Worm (Caenorhabditis elegans) whole organism, L3 larva: ENCODE results near the gene acl-14.
A peak's percentile ranks its signal among the peaks of the same experiment; 100 is the strongest.

Experiments used
- R02D3.7 ChIP-seq: fragments of 150-350 bp; optimal IDR thresholded peaks from 2 replicates; lab custom pipeline; 2014; ENCODE audit warnings: missing biosample characterization, missing genetic modification characterization
- aly-2 ChIP-seq: fragments of 150-350 bp; optimal IDR thresholded peaks from 2 replicates; lab custom pipeline; 2014; ENCODE audit warnings: missing biosample characterization, missing genetic modification characterization
- ama-1 ChIP-seq: fragments of 150-350 bp; optimal IDR thresholded peaks from 2 replicates; lab custom pipeline; 2018
- ceh-16 ChIP-seq: sonication (generic microtip); optimal IDR thresholded peaks from 2 replicates; lab custom pipeline; 2017; ENCODE audit warnings: missing biosample characterization, missing genetic modification characterization
- ceh-28 ChIP-seq: fragments of 150-350 bp; optimal IDR thresholded peaks from 2 replicates; lab custom pipeline; 2014; ENCODE audit warnings: missing biosample characterization, missing genetic modification reagents, missing genetic modification characterization
- ceh-82 ChIP-seq: fragments of 150-350 bp; optimal IDR thresholded peaks from 2 replicates; lab custom pipeline; 2014; ENCODE audit warnings: missing biosample characterization, missing genetic modification characterization
- ceh-9 ChIP-seq: sonication (generic microtip); optimal IDR thresholded peaks from 2 replicates; lab custom pipeline; 2018; ENCODE audit warnings: missing biosample characterization, missing genetic modification characterization
- egl-27 ChIP-seq: sonication (generic microtip); optimal IDR thresholded peaks from 4 replicates; lab custom pipeline; 2017; ENCODE audit warnings: missing biosample characterization, missing genetic modification reagents, missing genetic modification characterization
- egl-5 ChIP-seq: fragments of 150-350 bp; optimal IDR thresholded peaks from 2 replicates; lab custom pipeline; 2017; ENCODE audit warnings: missing biosample characterization, missing genetic modification reagents, missing genetic modification characterization, inconsistent platforms
- elt-1 ChIP-seq: fragments of 150-350 bp; optimal IDR thresholded peaks from 2 replicates; lab custom pipeline; 2014; ENCODE audit warnings: missing biosample characterization, missing genetic modification characterization
- elt-2 ChIP-seq: sonication (generic microtip); optimal IDR thresholded peaks from 2 replicates; lab custom pipeline; 2016; ENCODE audit warnings: missing genetic modification reagents, mild to moderate bottlenecking, missing genetic modification characterization, missing compliant biosample characterization
- eor-1 ChIP-seq, 2 experiments: fragments of 150-350 bp; optimal IDR thresholded peaks; 2 replicates each; lab custom pipeline; 2014 to 2018; ENCODE audit warnings: missing biosample characterization in 2 of 2, missing genetic modification characterization in 2 of 2
- fkh-10 ChIP-seq: sonication (generic microtip); optimal IDR thresholded peaks from 2 replicates; lab custom pipeline; 2017; ENCODE audit warnings: missing biosample characterization, missing genetic modification reagents, missing genetic modification characterization
- fkh-2 ChIP-seq: fragments of 150-350 bp; optimal IDR thresholded peaks from 2 replicates; lab custom pipeline; 2014; ENCODE audit warnings: missing biosample characterization, missing genetic modification reagents, missing genetic modification characterization
- hmg-11 ChIP-seq: sonication (generic microtip); optimal IDR thresholded peaks from 2 replicates; lab custom pipeline; 2016; ENCODE audit warnings: missing genetic modification characterization, missing compliant biosample characterization
- jun-1 ChIP-seq: fragments of 150-350 bp; optimal IDR thresholded peaks from 2 replicates; lab custom pipeline; 2014; ENCODE audit warnings: missing biosample characterization, missing genetic modification reagents, missing genetic modification characterization
- lin-15B ChIP-seq: fragments of 150-350 bp; optimal IDR thresholded peaks from 2 replicates; lab custom pipeline; 2014; ENCODE audit warnings: missing biosample characterization, missing genetic modification characterization
- lin-39 ChIP-seq: fragments of 150-350 bp; optimal IDR thresholded peaks from 2 replicates; lab custom pipeline; 2018; ENCODE audit warnings: missing biosample characterization, missing genetic modification reagents, missing genetic modification characterization
- lsy-12 ChIP-seq: sonication (generic microtip); optimal IDR thresholded peaks from 2 replicates; lab custom pipeline; 2016; ENCODE audit warnings: mild to moderate bottlenecking, missing genetic modification characterization, missing compliant biosample characterization
- mdl-1 ChIP-seq: fragments of 150-350 bp; optimal IDR thresholded peaks from 2 replicates; lab custom pipeline; 2014; ENCODE audit warnings: missing biosample characterization, missing genetic modification characterization
- mml-1 ChIP-seq: fragments of 150-350 bp; sonication (generic microtip); optimal IDR thresholded peaks from 3 replicates; lab custom pipeline; 2014; ENCODE audit warnings: missing biosample characterization, missing genetic modification characterization
- nfya-1 ChIP-seq: sonication (generic microtip); optimal IDR thresholded peaks from 2 replicates; lab custom pipeline; 2017; ENCODE audit warnings: missing genetic modification characterization, mild to moderate bottlenecking, missing compliant biosample characterization, antibody characterized with exemption, moderate library complexity; ENCODE audit not compliant: insufficient read depth
- nhr-11 ChIP-seq: fragments of 150-350 bp; optimal IDR thresholded peaks from 2 replicates; lab custom pipeline; 2014; ENCODE audit warnings: missing biosample characterization, missing genetic modification characterization
- nhr-12 ChIP-seq: fragments of 150-350 bp; optimal IDR thresholded peaks from 2 replicates; lab custom pipeline; 2014; ENCODE audit warnings: missing biosample characterization, missing genetic modification characterization
- nhr-23 ChIP-seq: fragments of 150-350 bp; optimal IDR thresholded peaks from 2 replicates; lab custom pipeline; 2014; ENCODE audit warnings: missing biosample characterization, missing genetic modification reagents, missing genetic modification characterization
- nhr-237 ChIP-seq: fragments of 150-350 bp; optimal IDR thresholded peaks from 2 replicates; lab custom pipeline; 2014; ENCODE audit warnings: missing biosample characterization, missing genetic modification characterization
- nhr-25 ChIP-seq: sonication (generic microtip); optimal IDR thresholded peaks from 2 replicates; lab custom pipeline; 2017; ENCODE audit warnings: missing biosample characterization, missing genetic modification characterization
- nhr-28 ChIP-seq: fragments of 150-350 bp; optimal IDR thresholded peaks from 2 replicates; lab custom pipeline; 2014; ENCODE audit warnings: missing biosample characterization, missing genetic modification characterization
- nhr-43 ChIP-seq: sonication (generic microtip); optimal IDR thresholded peaks from 2 replicates; lab custom pipeline; 2016; ENCODE audit warnings: mild to moderate bottlenecking, missing genetic modification characterization, missing compliant biosample characterization; ENCODE audit not compliant: poor library complexity, severe bottlenecking
- nhr-67 ChIP-seq: fragments of 150-350 bp; optimal IDR thresholded peaks from 2 replicates; lab custom pipeline; 2014; ENCODE audit warnings: missing biosample characterization, missing genetic modification characterization
- nhr-76 ChIP-seq: fragments of 150-350 bp; sonication (generic microtip); optimal IDR thresholded peaks from 5 replicates; lab custom pipeline; 2014; ENCODE audit warnings: missing biosample characterization, missing genetic modification characterization
- nhr-77 ChIP-seq: fragments of 150-350 bp; optimal IDR thresholded peaks from 2 replicates; lab custom pipeline; 2014; ENCODE audit warnings: missing biosample characterization, missing genetic modification characterization
- pha-4 ChIP-seq: fragments of 150-350 bp; optimal IDR thresholded peaks from 2 replicates; lab custom pipeline; 2014; ENCODE audit warnings: missing biosample characterization, missing genetic modification reagents, missing genetic modification characterization
- pqm-1 ChIP-seq: fragments of 150-350 bp; optimal IDR thresholded peaks from 2 replicates; lab custom pipeline; 2017; ENCODE audit warnings: missing biosample characterization, missing genetic modification characterization, inconsistent platforms
- sea-2 ChIP-seq: fragments of 150-350 bp; sonication (generic microtip); optimal IDR thresholded peaks from 4 replicates; lab custom pipeline; 2014; ENCODE audit warnings: missing biosample characterization, missing genetic modification reagents, missing genetic modification characterization
- skn-1 ChIP-seq: fragments of 150-350 bp; optimal IDR thresholded peaks from 2 replicates; lab custom pipeline; 2014; ENCODE audit warnings: missing biosample characterization, missing genetic modification characterization
- snpc-4 ChIP-seq: fragments of 150-350 bp; optimal IDR thresholded peaks from 2 replicates; lab custom pipeline; 2014; ENCODE audit warnings: missing biosample characterization, missing genetic modification characterization
- unc-39 ChIP-seq: sonication (generic microtip); optimal IDR thresholded peaks from 4 replicates; lab custom pipeline; 2017; ENCODE audit warnings: missing biosample characterization, missing genetic modification characterization
- unc-62 ChIP-seq: fragments of 150-350 bp; sonication (generic microtip); optimal IDR thresholded peaks from 4 replicates; lab custom pipeline; 2014; ENCODE audit warnings: missing biosample characterization, missing genetic modification reagents, missing genetic modification characterization
- ztf-11 ChIP-seq: fragments of 150-350 bp; optimal IDR thresholded peaks from 2 replicates; lab custom pipeline; 2014; ENCODE audit warnings: missing biosample characterization, missing genetic modification characterization
- ztf-4 ChIP-seq: fragments of 150-350 bp; optimal IDR thresholded peaks from 2 replicates; lab custom pipeline; 2014; ENCODE audit warnings: missing biosample characterization, missing genetic modification characterization

Gene acl-14

DNA sequence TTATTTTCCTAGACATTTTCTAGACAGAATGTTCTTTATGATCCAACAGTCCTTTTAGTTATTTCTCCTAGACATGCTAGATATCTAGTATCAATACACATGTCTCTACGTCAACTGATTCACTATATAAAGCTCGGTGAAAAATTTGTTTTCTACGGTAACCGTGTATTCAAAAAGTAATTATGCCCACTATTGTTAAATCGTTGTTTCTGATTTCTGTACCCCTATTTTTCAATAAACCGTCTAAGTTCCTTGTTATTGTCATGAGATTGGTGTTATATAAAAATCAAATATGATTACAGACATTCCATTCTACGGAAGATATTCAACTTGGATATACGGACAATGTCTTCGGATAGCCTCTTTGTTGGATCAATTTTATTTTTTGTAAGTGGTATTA is 19.5 kb upstream of the acl-14 start, which contains the start of gene srx-46:
srx-46 (plus strand) TSS at position 301 of the 400 bp plus-strand sequence.
- TF ChIP-seq eor-1 (tag; optimal IDR thresholded peaks at IDR 0.05; lab: Kevin White, UChicago): no peak
- TF ChIP-seq ztf-11 (tag; lab: Kevin White, UChicago): no peak
- TF ChIP-seq hmg-11 (tag; lab: Kevin White, UChicago): no peak
- TF ChIP-seq pqm-1: no peak
- TF ChIP-seq skn-1 (tag; lab: Kevin White, UChicago): no peak
- no peak for TF ChIP-seq egl-27 (tag; lab: Kevin White, UChicago)
- TF ChIP-seq nhr-77 (tag; lab: Kevin White, UChicago): no peak
- TF ChIP-seq nhr-237 (tag; lab: Kevin White, UChicago): no peak
- TF ChIP-seq egl-5 (tag; lab: Kevin White, UChicago): no peak
- TF ChIP-seq fkh-2 (tag; lab: Kevin White, UChicago): no peak
- no peak for TF ChIP-seq nhr-67
- TF ChIP-seq mml-1: no peak
- TF ChIP-seq nhr-11 (tag; lab: Kevin White, UChicago): no peak
- TF ChIP-seq unc-39: no peak
- TF ChIP-seq aly-2 (tag; lab: Kevin White, UChicago): no peak
- TF ChIP-seq ceh-82 (tag; lab: Kevin White, UChicago): no peak
- no peak for TF ChIP-seq nfya-1 (tag; lab: Kevin White, UChicago)
- TF ChIP-seq lsy-12 (tag; lab: Kevin White, UChicago): no peak
- TF ChIP-seq nhr-25: no peak
- no peak for TF ChIP-seq unc-62 (GFP tag; lab: Kevin White, UChicago)

DNA sequence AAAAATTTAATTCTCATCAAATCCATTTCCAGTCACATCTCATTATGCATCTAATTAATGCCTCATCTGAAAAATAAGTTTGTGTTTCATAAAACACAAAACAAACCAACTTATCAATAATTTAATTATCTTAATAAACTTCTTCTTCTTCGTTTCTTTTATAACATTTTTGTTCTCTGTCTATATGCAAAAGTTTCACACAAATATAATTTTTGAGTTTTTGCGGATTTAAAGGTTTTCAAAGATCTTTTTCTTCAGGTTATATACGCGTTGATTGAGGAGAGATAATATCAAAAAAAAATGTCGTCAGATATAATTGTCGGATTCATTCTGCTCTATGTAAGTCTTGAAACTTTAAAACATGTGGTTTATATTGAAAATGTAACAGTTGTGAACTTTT is 16.3 kb upstream of the acl-14 start, which contains the start of gene srx-47:
srx-47 (plus strand) TSS at position 301 of the 400 bp plus-strand sequence.
- TF ChIP-seq elt-1 (tag; lab: Kevin White, UChicago): no peak
- no peak for TF ChIP-seq nhr-43
- TF ChIP-seq sea-2 (GFP tag; lab: Kevin White, UChicago): no peak
- TF ChIP-seq snpc-4 (tag; lab: Kevin White, UChicago): no peak
- no peak for TF ChIP-seq pqm-1
- TF ChIP-seq mdl-1 (tag; lab: Kevin White, UChicago): no peak
- no peak for TF ChIP-seq fkh-10
- TF ChIP-seq nhr-77 (tag; lab: Kevin White, UChicago): no peak
- no peak for TF ChIP-seq nhr-237 (tag; lab: Kevin White, UChicago)
- no peak for TF ChIP-seq lin-39 (tag; lab: Kevin White, UChicago)

DNA sequence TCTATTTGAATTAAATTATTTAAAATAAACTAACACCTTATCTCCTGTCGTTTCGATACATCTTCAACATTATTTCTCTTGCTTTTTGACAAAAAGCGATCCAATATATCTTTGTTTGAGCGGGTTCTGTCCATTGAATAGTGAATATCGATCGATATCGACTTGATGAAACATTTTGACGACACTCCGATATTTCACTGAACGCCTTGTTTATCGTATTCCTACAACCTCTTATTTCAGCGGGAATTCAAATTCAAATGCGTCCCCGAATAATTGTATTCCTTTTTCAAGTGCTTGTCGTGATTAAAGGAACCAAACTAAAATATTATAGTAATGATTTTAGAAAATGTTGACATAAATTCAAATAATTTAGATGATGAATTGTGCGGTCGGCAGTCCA is 13.4 kb upstream of the acl-14 start, which contains the start of the genes K07B1.7 and try-5:
K07B1.7 (minus strand) TSS at position 159 of the 400 bp plus-strand sequence.
try-5 (plus strand) TSS at position 241 of the 400 bp plus-strand sequence.
- TF ChIP-seq egl-5 (tag; lab: Kevin White, UChicago): peak; percentile 54
- TF ChIP-seq skn-1 (tag; lab: Kevin White, UChicago): peak; percentile 61
- no peak for TF ChIP-seq fkh-10
- TF ChIP-seq nfya-1 (tag; lab: Kevin White, UChicago): peak; percentile 82
- TF ChIP-seq R02D3.7 (tag; lab: Kevin White, UChicago): peak; percentile 96
- TF ChIP-seq nhr-28 (tag; lab: Kevin White, UChicago): no peak
- peak; percentile 85 for TF ChIP-seq pha-4
- TF ChIP-seq lin-15B (tag; lab: Kevin White, UChicago): peak; percentile 64
- TF ChIP-seq ceh-28 (tag; lab: Kevin White, UChicago): peak; percentile 94
- TF ChIP-seq lin-39 (tag; lab: Kevin White, UChicago): peak; percentile 12
- TF ChIP-seq sea-2 (GFP tag; lab: Kevin White, UChicago): no peak
- TF ChIP-seq nhr-25: peak; percentile 62

DNA sequence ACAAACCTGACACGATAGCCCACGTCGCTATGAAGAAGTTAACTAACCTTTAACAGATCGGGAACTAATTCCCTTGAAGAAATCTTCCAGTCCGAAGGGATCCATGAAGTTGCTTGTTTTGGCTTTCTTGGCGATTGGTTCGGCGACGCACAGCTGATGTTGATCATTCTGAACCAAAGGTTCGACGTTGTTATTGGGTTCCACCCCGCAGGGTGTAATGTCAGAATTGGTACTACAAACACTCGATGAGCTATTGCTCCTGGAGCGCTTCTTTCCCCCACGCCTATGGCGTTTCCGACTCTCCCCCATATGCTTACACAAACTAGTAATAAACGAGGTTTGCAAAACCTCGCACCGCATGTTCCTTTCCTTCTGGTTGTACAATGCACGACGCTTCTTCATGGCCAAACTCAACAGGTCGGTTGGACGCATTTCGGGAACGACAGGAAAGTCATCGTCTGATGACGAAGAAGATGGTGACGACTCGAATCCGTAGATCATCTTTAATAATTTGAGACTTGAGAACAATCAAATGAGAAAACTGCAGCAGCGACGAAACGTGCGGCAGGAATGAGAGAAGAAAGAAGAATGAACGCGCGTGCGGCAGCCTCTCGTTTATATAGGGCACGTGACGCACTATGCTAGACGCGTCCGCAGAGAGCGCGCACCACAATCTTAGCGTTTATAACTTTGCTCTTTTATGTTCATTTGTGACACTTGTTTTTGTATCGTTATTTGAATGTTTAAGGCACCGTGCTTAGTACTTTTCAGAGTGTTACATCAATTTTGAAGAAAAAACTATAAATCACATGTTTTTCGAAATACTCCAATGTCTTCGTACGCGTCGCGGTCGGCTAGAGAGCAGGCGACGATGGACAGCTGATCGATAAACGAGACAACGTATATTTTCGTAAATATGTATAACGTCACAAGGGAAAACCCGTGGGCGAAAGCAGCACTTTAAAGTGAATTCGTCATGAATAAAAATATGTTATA is 10.5 kb upstream of the acl-14 start, which contains the start of gene tos-1:
tos-1 (minus strand) TSS at position 575 of the 996 bp plus-strand sequence.
- TF ChIP-seq pha-4 (peak; percentile 98), pqm-1 (peak; percentile 76), mml-1 (peak; percentile 12), nhr-23 (peak; percentile 97), elt-2 (tag; lab: Kevin White, UChicago) (peak; percentile 93), nhr-237 (tag; lab: Kevin White, UChicago) (no peak), ama-1 (lab: Kevin White, UChicago) (peak; percentile 100), nhr-77 (tag; lab: Kevin White, UChicago) (peak; percentile 62), ceh-9 (tag; lab: Kevin White, UChicago) (no peak), hmg-11 (tag; lab: Kevin White, UChicago) (peak; percentile 75), ztf-11 (tag; lab: Kevin White, UChicago) (peak; percentile 7), sea-2 (GFP tag; lab: Kevin White, UChicago) (peak; percentile 90), nhr-11 (tag; lab: Kevin White, UChicago) (peak; percentile 97), nhr-76 (tag; lab: Kevin White, UChicago) (peak; percentile 76), eor-1 (tag; optimal IDR thresholded peaks at IDR 0.05; lab: Kevin White, UChicago) (peak; percentile 90 to 100), ceh-16 (tag; lab: Kevin White, UChicago) (no peak), lin-39 (tag; lab: Kevin White, UChicago) (peak; percentile 90), nfya-1 (tag; lab: Kevin White, UChicago) (peak; percentile 90), egl-5 (tag; lab: Kevin White, UChicago) (peak; percentile 96), nhr-12 (tag; lab: Kevin White, UChicago) (no peak), lin-15B (tag; lab: Kevin White, UChicago) (peak; percentile 86), egl-27 (tag; lab: Kevin White, UChicago) (peak; percentile 75), ceh-82 (tag; lab: Kevin White, UChicago) (peak; percentile 91), nhr-43 (peak; percentile 93), ztf-4 (tag; lab: Kevin White, UChicago) (peak; percentile 86), jun-1 (tag; lab: Kevin White, UChicago) (peak; percentile 98)
